Worm (Caenorhabditis elegans) whole organism, L2 larva: Measurements from ENCODE around the gene F07A11.5.

Experiments
- C34F6.9 ChIP-seq: fragments of 150-350 bp; optimal IDR thresholded peaks from 2 replicates; lab custom pipeline; 2014; ENCODE audit warnings: missing biosample characterization, missing genetic modification characterization
- F13H6.1 ChIP-seq: sonication (generic microtip); optimal IDR thresholded peaks from 2 replicates; lab custom pipeline; 2016; ENCODE audit warnings: missing genetic modification characterization, missing compliant biosample characterization
- Y55F3AM.14 ChIP-seq: fragments of 200-800 bp; sonication (Bioruptor generic); optimal IDR thresholded peaks from 2 replicates; lab custom pipeline; 2018; ENCODE audit warnings: mild to moderate bottlenecking, missing genetic modification characterization, missing compliant biosample characterization
- ZK546.5 ChIP-seq: sonication (generic microtip); optimal IDR thresholded peaks from 2 replicates; lab custom pipeline; 2017; ENCODE audit warnings: missing biosample characterization, missing genetic modification characterization
- alr-1 ChIP-seq: fragments of 150-350 bp; optimal IDR thresholded peaks from 2 replicates; lab custom pipeline; 2014; ENCODE audit warnings: missing biosample characterization, missing genetic modification characterization
- aly-2 ChIP-seq: fragments of 150-350 bp; optimal IDR thresholded peaks from 2 replicates; lab custom pipeline; 2014; ENCODE audit warnings: missing biosample characterization, missing genetic modification characterization
- ama-1 ChIP-seq: fragments of 150-350 bp; optimal IDR thresholded peaks from 2 replicates; lab custom pipeline; 2018; ENCODE audit warnings: inconsistent platforms
- blmp-1 ChIP-seq: sonication (generic microtip); optimal IDR thresholded peaks from 2 replicates; lab custom pipeline; 2017; ENCODE audit warnings: missing genetic modification characterization, mild to moderate bottlenecking, missing compliant biosample characterization, antibody characterized with exemption, moderate library complexity; ENCODE audit not compliant: insufficient read depth
- ceh-16 ChIP-seq: fragments of 150-350 bp; optimal IDR thresholded peaks from 2 replicates; lab custom pipeline; 2014; ENCODE audit warnings: missing biosample characterization, missing genetic modification characterization
- ceh-82 ChIP-seq: fragments of 150-350 bp; optimal IDR thresholded peaks from 2 replicates; lab custom pipeline; 2014; ENCODE audit warnings: missing biosample characterization, missing genetic modification characterization
- crh-2 ChIP-seq: sonication (generic microtip); optimal IDR thresholded peaks from 2 replicates; lab custom pipeline; 2017; ENCODE audit warnings: missing biosample characterization, missing genetic modification characterization
- dmd-4 ChIP-seq: sonication (generic microtip); optimal IDR thresholded peaks from 2 replicates; lab custom pipeline; 2017; ENCODE audit warnings: missing biosample characterization, missing genetic modification characterization
- egl-27 ChIP-seq: sonication (generic microtip); optimal IDR thresholded peaks from 3 replicates; lab custom pipeline; 2017; ENCODE audit warnings: missing biosample characterization, missing genetic modification reagents, missing genetic modification characterization
- elt-1 ChIP-seq: fragments of 150-350 bp; optimal IDR thresholded peaks from 2 replicates; lab custom pipeline; 2014; ENCODE audit warnings: missing biosample characterization, missing genetic modification characterization
- elt-3 ChIP-seq: sonication (generic microtip); optimal IDR thresholded peaks from 2 replicates; lab custom pipeline; 2017; ENCODE audit warnings: missing biosample characterization, missing genetic modification characterization
- fos-1 ChIP-seq: fragments of 150-350 bp; optimal IDR thresholded peaks from 2 replicates; lab custom pipeline; 2014; ENCODE audit warnings: missing biosample characterization, missing genetic modification characterization
- gmeb-1 ChIP-seq: fragments of 150-350 bp; optimal IDR thresholded peaks from 2 replicates; lab custom pipeline; 2014; ENCODE audit warnings: missing biosample characterization, missing genetic modification characterization
- lin-11 ChIP-seq: fragments of 150-350 bp; sonication (generic microtip); optimal IDR thresholded peaks from 2 replicates; lab custom pipeline; 2014; ENCODE audit warnings: missing biosample characterization, missing genetic modification characterization, inconsistent platforms, mixed read lengths
- lin-13 ChIP-seq: fragments of 150-350 bp; optimal IDR thresholded peaks from 2 replicates; lab custom pipeline; 2014; ENCODE audit warnings: missing biosample characterization, missing genetic modification reagents, missing genetic modification characterization
- lin-39 ChIP-seq: fragments of 150-350 bp; optimal IDR thresholded peaks from 2 replicates; lab custom pipeline; 2014; ENCODE audit warnings: missing biosample characterization, missing genetic modification reagents, missing genetic modification characterization
- lsy-2 ChIP-seq, 2 experiments: fragments of 150-350 bp in 1 of 2; sonication (generic microtip) in 1 of 2; optimal IDR thresholded peaks; 2 replicates each; lab custom pipeline; 2014 to 2017; ENCODE audit warnings: missing biosample characterization in 2 of 2, missing genetic modification characterization in 2 of 2
- mab-5 ChIP-seq: fragments of 150-350 bp; optimal IDR thresholded peaks from 2 replicates; lab custom pipeline; 2014; ENCODE audit warnings: missing biosample characterization, missing genetic modification characterization
- mbf-1 ChIP-seq: sonication (generic microtip); optimal IDR thresholded peaks from 2 replicates; lab custom pipeline; 2017; ENCODE audit warnings: missing biosample characterization, missing genetic modification characterization
- mdl-1 ChIP-seq, 2 experiments: fragments of 150-350 bp in 1 of 2; sonication (generic microtip) in 1 of 2; optimal IDR thresholded peaks; 2 replicates each; lab custom pipeline; 2017; ENCODE audit warnings: missing biosample characterization in 2 of 2, missing genetic modification characterization in 2 of 2
- nhr-10 ChIP-seq: sonication (generic microtip); optimal IDR thresholded peaks from 2 replicates; lab custom pipeline; 2017; ENCODE audit warnings: missing biosample characterization, missing genetic modification characterization
- nhr-11 ChIP-seq: fragments of 150-350 bp; optimal IDR thresholded peaks from 2 replicates; lab custom pipeline; 2014; ENCODE audit warnings: missing biosample characterization, missing genetic modification characterization
- nhr-12 ChIP-seq: fragments of 150-350 bp; optimal IDR thresholded peaks from 2 replicates; lab custom pipeline; 2014; ENCODE audit warnings: missing biosample characterization, missing genetic modification characterization
- nhr-129 ChIP-seq: fragments of 150-350 bp; optimal IDR thresholded peaks from 2 replicates; lab custom pipeline; 2014; ENCODE audit warnings: missing biosample characterization, missing genetic modification characterization
- nhr-21 ChIP-seq: fragments of 150-350 bp; optimal IDR thresholded peaks from 2 replicates; lab custom pipeline; 2014; ENCODE audit warnings: missing biosample characterization, missing genetic modification characterization
- nhr-23 ChIP-seq: fragments of 150-350 bp; optimal IDR thresholded peaks from 2 replicates; lab custom pipeline; 2014; ENCODE audit warnings: missing biosample characterization, missing genetic modification reagents, missing genetic modification characterization
- nhr-237 ChIP-seq: fragments of 150-350 bp; optimal IDR thresholded peaks from 2 replicates; lab custom pipeline; 2014; ENCODE audit warnings: missing biosample characterization, missing genetic modification characterization
- nhr-25 ChIP-seq: fragments of 150-350 bp; sonication (generic microtip); optimal IDR thresholded peaks from 3 replicates; lab custom pipeline; 2014; ENCODE audit warnings: missing biosample characterization, missing genetic modification characterization
- nhr-6 ChIP-seq: fragments of 150-350 bp; optimal IDR thresholded peaks from 2 replicates; lab custom pipeline; 2014; ENCODE audit warnings: missing biosample characterization, missing genetic modification characterization
- nhr-77 ChIP-seq: fragments of 150-350 bp; optimal IDR thresholded peaks from 2 replicates; lab custom pipeline; 2014; ENCODE audit warnings: missing biosample characterization, missing genetic modification characterization
- peb-1 ChIP-seq: fragments of 150-350 bp; optimal IDR thresholded peaks from 2 replicates; lab custom pipeline; 2014; ENCODE audit warnings: missing biosample characterization, missing genetic modification characterization
- sem-4 ChIP-seq: fragments of 150-350 bp; optimal IDR thresholded peaks from 2 replicates; lab custom pipeline; 2014; ENCODE audit warnings: missing biosample characterization, missing genetic modification reagents, missing genetic modification characterization
- skn-1 ChIP-seq: sonication (generic microtip); optimal IDR thresholded peaks from 2 replicates; lab custom pipeline; 2017; ENCODE audit warnings: missing biosample characterization, missing genetic modification characterization
- sma-3 ChIP-seq: sonication (generic microtip); optimal IDR thresholded peaks from 2 replicates; lab custom pipeline; 2016; ENCODE audit warnings: missing genetic modification reagents, missing genetic modification characterization, missing compliant biosample characterization
- sma-9 ChIP-seq, 2 experiments: fragments of 150-350 bp in 1 of 2; sonication (generic microtip) in 1 of 2; optimal IDR thresholded peaks; 2 replicates each; lab custom pipeline; 2014 to 2016; ENCODE audit warnings: missing genetic modification characterization in 2 of 2, mild to moderate bottlenecking in 1 of 2, missing biosample characterization in 1 of 2, missing compliant biosample characterization in 1 of 2, missing genetic modification reagents in 1 of 2, moderate library complexity in 1 of 2
- snpc-4 ChIP-seq: fragments of 150-350 bp; optimal IDR thresholded peaks from 2 replicates; lab custom pipeline; 2014; ENCODE audit warnings: missing biosample characterization, missing genetic modification characterization
- unc-39 ChIP-seq: fragments of 150-350 bp; optimal IDR thresholded peaks from 2 replicates; lab custom pipeline; 2014; ENCODE audit warnings: missing biosample characterization, missing genetic modification characterization
- unc-55 ChIP-seq: fragments of 150-350 bp; sonication (generic microtip); optimal IDR thresholded peaks from 3 replicates; lab custom pipeline; 2014; ENCODE audit warnings: missing biosample characterization, missing genetic modification reagents, missing genetic modification characterization
- unc-62 ChIP-seq: fragments of 150-350 bp; optimal IDR thresholded peaks from 2 replicates; lab custom pipeline; 2014; ENCODE audit warnings: missing biosample characterization, missing genetic modification reagents, missing genetic modification characterization
- zag-1 ChIP-seq: fragments of 150-350 bp; optimal IDR thresholded peaks from 2 replicates; lab custom pipeline; 2014; ENCODE audit warnings: missing biosample characterization, missing genetic modification characterization
- ztf-1 ChIP-seq: fragments of 200-800 bp; sonication (Bioruptor generic); conservative IDR thresholded peaks from 2 replicates; pipeline ENCODE4 v1.3.6; 2022; ENCODE audit warnings: missing genetic modification characterization, missing compliant biosample characterization
- ztf-11 ChIP-seq: sonication (generic microtip); optimal IDR thresholded peaks from 2 replicates; lab custom pipeline; 2017; ENCODE audit warnings: missing biosample characterization, missing genetic modification characterization
- ztf-4 ChIP-seq: fragments of 150-350 bp; optimal IDR thresholded peaks from 2 replicates; lab custom pipeline; 2014; ENCODE audit warnings: missing biosample characterization, missing genetic modification characterization

F07A11.5 gene

ce11 chrII:11619895-11620439, 7.9 kb downstream of the F07A11.5 start:
- TF ChIP-seq Y55F3AM.14 (GFP tag; lab: Kevin White, UChicago) (peak; percentile 92), zag-1 (tag; lab: Kevin White, UChicago) (peak; percentile 77), elt-3 (tag; lab: Kevin White, UChicago) (no peak), ztf-1 (GFP tag; lab: Robert Waterston, UW) (no peak), fos-1 (tag; lab: Kevin White, UChicago) (peak; percentile 50), sma-9 (GFP tag; optimal IDR thresholded peaks at IDR 0.05; lab: Kevin White, UChicago) (peak; percentile 96), sma-9 (tag; optimal IDR thresholded peaks at IDR 0.05; lab: Kevin White, UChicago) (peak; percentile 57), lin-39 (tag; lab: Kevin White, UChicago) (no peak), nhr-10 (no peak), nhr-21 (tag; lab: Kevin White, UChicago) (peak; percentile 90), nhr-77 (tag; lab: Kevin White, UChicago) (no peak), sma-3 (GFP tag; lab: Kevin White, UChicago) (peak; percentile 78), ztf-11 (tag; lab: Kevin White, UChicago) (no peak), C34F6.9 (tag; lab: Kevin White, UChicago) (peak; percentile 73), peb-1 (tag; lab: Kevin White, UChicago) (peak; percentile 76), ama-1 (lab: Kevin White, UChicago) (no peak), sem-4 (tag; lab: Kevin White, UChicago) (peak; percentile 91), ceh-82 (tag; lab: Kevin White, UChicago) (peak; percentile 4), blmp-1 (tag; lab: Kevin White, UChicago) (peak; percentile 89), skn-1 (tag; lab: Kevin White, UChicago) (no peak), lsy-2 (tag; optimal IDR thresholded peaks at IDR 0.05; lab: Kevin White, UChicago) (peak in 1 of 2 experiments; percentile 73), mab-5 (tag; lab: Kevin White, UChicago) (no peak), nhr-12 (tag; lab: Kevin White, UChicago) (no peak), mdl-1 (tag; optimal IDR thresholded peaks at IDR 0.05; lab: Kevin White, UChicago) (peak; percentile 83 to 87), unc-39 (tag; lab: Kevin White, UChicago) (no peak), egl-27 (tag; lab: Kevin White, UChicago) (peak; percentile 88), crh-2 (tag; lab: Kevin White, UChicago) (peak; percentile 85), unc-55 (GFP tag; lab: Kevin White, UChicago) (peak; percentile 73), nhr-237 (tag; lab: Kevin White, UChicago) (peak; percentile 28), lin-11 (tag; lab: Kevin White, UChicago) (no peak), ceh-16 (tag; lab: Kevin White, UChicago) (peak; percentile 82), nhr-129 (tag; lab: Kevin White, UChicago) (peak; percentile 61), unc-62 (GFP tag; lab: Kevin White, UChicago) (no peak), nhr-23 (tag; lab: Kevin White, UChicago) (no peak), mbf-1 (no peak), nhr-11 (tag; lab: Kevin White, UChicago) (peak; percentile 64), ztf-4 (tag; lab: Kevin White, UChicago) (peak; percentile 81), lin-13 (GFP tag; lab: Kevin White, UChicago) (peak; percentile 80), ZK546.5 (tag; lab: Kevin White, UChicago) (peak; percentile 36), gmeb-1 (tag; lab: Kevin White, UChicago) (peak; percentile 25), snpc-4 (peak; percentile 51), nhr-25 (peak; percentile 87), nhr-6 (tag; lab: Kevin White, UChicago) (peak; percentile 37), dmd-4 (tag; lab: Kevin White, UChicago) (peak; percentile 49), F13H6.1 (tag; lab: Kevin White, UChicago) (peak; percentile 97), elt-1 (tag; lab: Kevin White, UChicago) (no peak), alr-1 (no peak), aly-2 (tag; lab: Kevin White, UChicago) (no peak)
